Fruit fly (Drosophila melanogaster) whole organism, embryonic: ENCODE measurements around the gene Sec23.

Experiments used
- Abd-B ChIP-seq: fragments of 200-800 bp; sonication (Bioruptor generic); optimal IDR thresholded peaks from 2 replicates; lab custom pipeline; 2018; ENCODE audit warnings: missing biosample characterization, mild to moderate bottlenecking, missing genetic modification characterization, moderate library complexity
- Awh ChIP-seq: fragments of 200-800 bp; sonication (Bioruptor generic); IDR thresholded peaks from 2 replicates; pipeline ENCODE4, ENCODE4 v1.3.6; 2022; ENCODE audit warnings: missing biosample characterization, missing genetic modification characterization
- B-H2 ChIP-seq: fragments of 200-800 bp; sonication (Bioruptor generic); optimal IDR thresholded peaks from 2 replicates; lab custom pipeline; 2018; ENCODE audit warnings: missing biosample characterization, mild to moderate bottlenecking, missing genetic modification characterization
- CG10147 ChIP-seq: fragments of 200-800 bp; sonication (Bioruptor generic); optimal IDR thresholded peaks from 2 replicates; lab custom pipeline; 2019; ENCODE audit warnings: missing biosample characterization, mild to moderate bottlenecking, missing genetic modification characterization, moderate library complexity
- CG10979 ChIP-seq: fragments of 200-800 bp; sonication (Bioruptor generic); optimal IDR thresholded peaks from 2 replicates; lab custom pipeline; 2018; ENCODE audit warnings: missing biosample characterization, mild to moderate bottlenecking, missing genetic modification characterization, moderate library complexity
- CG11247 ChIP-seq: fragments of 200-800 bp; sonication (Bioruptor generic); IDR thresholded peaks from 2 replicates; pipeline ENCODE4 v1.3.6; 2022; ENCODE audit warnings: missing biosample characterization, missing genetic modification characterization
- CG11696 ChIP-seq: fragments of 200-800 bp; sonication (Bioruptor generic); IDR thresholded peaks from 2 replicates; pipeline ENCODE4 v1.3.6; 2022; ENCODE audit warnings: missing biosample characterization, missing genetic modification characterization
- CG12744 ChIP-seq: fragments of 200-800 bp; sonication (Bioruptor generic); optimal IDR thresholded peaks from 2 replicates; lab custom pipeline; 2016; ENCODE audit warnings: missing biosample characterization, missing genetic modification characterization
- CG13296 ChIP-seq: fragments of 200-800 bp; sonication (Bioruptor generic); optimal IDR thresholded peaks from 3 replicates; lab custom pipeline; 2018; ENCODE audit warnings: missing biosample characterization, mild to moderate bottlenecking, missing genetic modification characterization
- CG2120 ChIP-seq: fragments of 200-800 bp; sonication (Bioruptor generic); optimal IDR thresholded peaks from 3 replicates; lab custom pipeline; 2016; ENCODE audit warnings: missing biosample characterization, missing genetic modification characterization
- CG33213 ChIP-seq: fragments of 200-800 bp; sonication (Bioruptor generic); optimal IDR thresholded peaks from 3 replicates; lab custom pipeline; 2016; ENCODE audit warnings: missing biosample characterization, missing genetic modification characterization
- CG4617 ChIP-seq: fragments of 200-800 bp; sonication (Bioruptor generic); optimal IDR thresholded peaks from 3 replicates; lab custom pipeline; 2016; ENCODE audit warnings: missing biosample characterization, missing genetic modification characterization, borderline replicate concordance
- CG7271 ChIP-seq: fragments of 200-800 bp; sonication (Bioruptor generic); optimal IDR thresholded peaks from 2 replicates; lab custom pipeline; 2018; ENCODE audit warnings: missing biosample characterization, mild to moderate bottlenecking, missing genetic modification characterization, moderate library complexity
- CG7786 ChIP-seq: fragments of 200-800 bp; sonication (Bioruptor generic); optimal IDR thresholded peaks from 2 replicates; lab custom pipeline; 2016; ENCODE audit warnings: missing biosample characterization, missing genetic modification characterization
- CG7928 ChIP-seq: fragments of 200-800 bp; sonication (Bioruptor generic); optimal IDR thresholded peaks from 2 replicates; lab custom pipeline; 2017; ENCODE audit warnings: missing biosample characterization, mild to moderate bottlenecking, missing genetic modification characterization
- CG8089 ChIP-seq: fragments of 200-800 bp; sonication (Bioruptor generic); optimal IDR thresholded peaks from 3 replicates; lab custom pipeline; 2016; ENCODE audit warnings: missing biosample characterization, missing genetic modification characterization
- CG8359 ChIP-seq: fragments of 200-800 bp; sonication (Bioruptor generic); optimal IDR thresholded peaks from 2 replicates; lab custom pipeline; 2017; ENCODE audit warnings: missing biosample characterization, mild to moderate bottlenecking, missing genetic modification characterization, borderline replicate concordance
- CG9215 ChIP-seq: fragments of 200-800 bp; sonication (Bioruptor generic); IDR thresholded peaks from 2 replicates; pipeline ENCODE4 v1.3.6; 2022; ENCODE audit warnings: missing biosample characterization, missing genetic modification characterization
- Chrac-16 ChIP-seq: fragments of 200-800 bp; sonication (Bioruptor generic); optimal IDR thresholded peaks from 3 replicates; lab custom pipeline; 2016; ENCODE audit warnings: missing biosample characterization, missing genetic modification characterization
- CkIIα-i1 ChIP-seq: fragments of 200-800 bp; sonication (Bioruptor generic); IDR thresholded peaks from 2 replicates; pipeline ENCODE4 v1.3.6; 2022; ENCODE audit warnings: missing biosample characterization, missing genetic modification characterization
- D19B ChIP-seq: fragments of 200-800 bp; sonication (Bioruptor generic); optimal IDR thresholded peaks from 2 replicates; lab custom pipeline; 2017; ENCODE audit warnings: missing biosample characterization, mild to moderate bottlenecking, missing genetic modification characterization
- Ets97D ChIP-seq: fragments of 200-800 bp; sonication (Bioruptor generic); optimal IDR thresholded peaks from 3 replicates; lab custom pipeline; 2016; ENCODE audit warnings: missing biosample characterization, missing genetic modification characterization
- HLHmδ ChIP-seq: fragments of 200-800 bp; sonication (Bioruptor generic); optimal IDR thresholded peaks from 2 replicates; lab custom pipeline; 2018; ENCODE audit warnings: missing biosample characterization, mild to moderate bottlenecking, missing genetic modification characterization, moderate library complexity
- Max ChIP-seq: fragments of 200-800 bp; sonication (Bioruptor generic); optimal IDR thresholded peaks from 2 replicates; lab custom pipeline; 2016; ENCODE audit warnings: missing biosample characterization, mild to moderate bottlenecking, missing genetic modification characterization
- Nf-YA ChIP-seq: fragments of 200-800 bp; sonication (Bioruptor generic); IDR thresholded peaks from 2 replicates; pipeline ENCODE4 v1.3.6; 2022; ENCODE audit warnings: missing biosample characterization, missing genetic modification characterization
- Poxn ChIP-seq: fragments of 200-800 bp; sonication (Bioruptor generic); IDR thresholded peaks from 2 replicates; pipeline ENCODE4 v1.3.6; 2022; ENCODE audit warnings: missing biosample characterization, missing genetic modification characterization
- TFAM ChIP-seq: fragments of 200-800 bp; sonication (Bioruptor generic); optimal IDR thresholded peaks from 2 replicates; lab custom pipeline; 2017; ENCODE audit warnings: missing biosample characterization, missing genetic modification characterization, inconsistent platforms
- Taf1 ChIP-seq: fragments of 200-800 bp; sonication (Bioruptor generic); IDR thresholded peaks from 2 replicates; pipeline ENCODE4 v1.3.6; 2022; ENCODE audit warnings: missing biosample characterization, missing genetic modification characterization
- aop ChIP-seq: fragments of 200-800 bp; sonication (Bioruptor generic); IDR thresholded peaks from 2 replicates; pipeline ENCODE4 v1.3.6; 2022; ENCODE audit warnings: missing biosample characterization, missing genetic modification characterization
- bsh ChIP-seq, 2 experiments: fragments of 200-800 bp; sonication (Bioruptor generic); optimal IDR thresholded peaks; 2 replicates each; lab custom pipeline; 2017 to 2018; ENCODE audit warnings: mild to moderate bottlenecking in 2 of 2, missing biosample characterization in 2 of 2, missing genetic modification characterization in 2 of 2, moderate library complexity in 1 of 2
- dan ChIP-seq: fragments of 200-800 bp; sonication (Bioruptor generic); IDR thresholded peaks from 2 replicates; pipeline ENCODE4 v1.3.6; 2022; ENCODE audit warnings: missing biosample characterization, missing genetic modification characterization
- dm ChIP-seq: fragments of 200-800 bp; sonication (Bioruptor generic); optimal IDR thresholded peaks from 3 replicates; lab custom pipeline; 2016; ENCODE audit warnings: missing biosample characterization, missing genetic modification characterization
- dpn ChIP-seq, 2 experiments: fragments of 200-800 bp; sonication (Bioruptor generic); optimal IDR thresholded peaks; 3 replicates each; lab custom pipeline; 2016; ENCODE audit warnings: missing biosample characterization in 2 of 2, missing genetic modification characterization in 2 of 2
- ems ChIP-seq: fragments of 200-800 bp; sonication (Bioruptor generic); optimal IDR thresholded peaks from 3 replicates; lab custom pipeline; 2016; ENCODE audit warnings: missing biosample characterization, missing genetic modification characterization
- gsb-n ChIP-seq: fragments of 200-800 bp; sonication (Bioruptor generic); optimal IDR thresholded peaks from 3 replicates; lab custom pipeline; 2018; ENCODE audit warnings: missing biosample characterization, mild to moderate bottlenecking, missing genetic modification characterization
- gt ChIP-seq: fragments of 200-800 bp; sonication (Bioruptor generic); IDR thresholded peaks from 2 replicates; pipeline ENCODE4 v1.3.6; 2022; ENCODE audit warnings: missing biosample characterization, missing genetic modification characterization
- ham ChIP-seq: fragments of 200-800 bp; sonication (Bioruptor generic); IDR thresholded peaks from 2 replicates; pipeline ENCODE4 v1.3.6; 2022; ENCODE audit warnings: missing biosample characterization, missing genetic modification characterization
- hth ChIP-seq: fragments of >200 bp; optimal IDR thresholded peaks from 2 replicates; lab custom pipeline; 2017; ENCODE audit warnings: inconsistent platforms
- lilli ChIP-seq: fragments of 200-800 bp; sonication (Bioruptor generic); optimal IDR thresholded peaks from 3 replicates; lab custom pipeline; 2016; ENCODE audit warnings: missing biosample characterization, missing genetic modification characterization
- mld ChIP-seq: fragments of 200-800 bp; sonication (Bioruptor generic); IDR thresholded peaks from 3 replicates; pipeline ENCODE4 v1.3.6; 2022; ENCODE audit warnings: missing biosample characterization, missing genetic modification characterization; ENCODE audit not compliant: partially characterized antibody
- nau ChIP-seq: fragments of 200-800 bp; sonication (Bioruptor generic); optimal IDR thresholded peaks from 3 replicates; lab custom pipeline; 2017; ENCODE audit warnings: missing biosample characterization, mild to moderate bottlenecking, missing genetic modification characterization, missing genetic modification reagents
- oc ChIP-seq: fragments of 200-800 bp; sonication (Bioruptor generic); optimal IDR thresholded peaks from 2 replicates; lab custom pipeline; 2018; ENCODE audit warnings: missing biosample characterization, mild to moderate bottlenecking, missing genetic modification characterization, moderate library complexity
- odd ChIP-seq: fragments of 200-800 bp; sonication (Bioruptor generic); optimal IDR thresholded peaks from 2 replicates; lab custom pipeline; 2017; ENCODE audit warnings: missing biosample characterization, mild to moderate bottlenecking, missing genetic modification characterization
- onecut ChIP-seq: fragments of 200-800 bp; sonication (Bioruptor generic); IDR thresholded peaks from 2 replicates; pipeline ENCODE4 v1.3.6; 2022; ENCODE audit warnings: missing biosample characterization, missing genetic modification characterization
- pan ChIP-seq, 4 experiments: fragments of >200 bp in 3 of 4; fragments of 200-800 bp in 1 of 4; sonication (Bioruptor generic) in 1 of 4; optimal IDR thresholded peaks in 3 of 4; IDR thresholded peaks in 1 of 4; 2 replicates each; pipeline versions ENCODE4 v1.3.6 to Lab custom; 2017 to 2022; ENCODE audit warnings: missing biosample characterization in 2 of 4, missing genetic modification characterization in 2 of 4, mixed read lengths in 1 of 4
- pum ChIP-seq: fragments of 200-800 bp; sonication (Bioruptor generic); optimal IDR thresholded peaks from 2 replicates; lab custom pipeline; 2016; ENCODE audit warnings: missing biosample characterization, missing genetic modification characterization
- ro ChIP-seq: fragments of 200-800 bp; sonication (Bioruptor generic); IDR thresholded peaks from 2 replicates; pipeline ENCODE4 v1.3.6; 2022; ENCODE audit warnings: missing biosample characterization, missing genetic modification characterization
- schlank ChIP-seq: fragments of 200-800 bp; sonication (Bioruptor generic); optimal IDR thresholded peaks from 2 replicates; lab custom pipeline; 2018; ENCODE audit warnings: missing biosample characterization, mild to moderate bottlenecking, missing genetic modification characterization
- scrt ChIP-seq: fragments of 200-800 bp; sonication (Bioruptor generic); optimal IDR thresholded peaks from 2 replicates; lab custom pipeline; 2018; ENCODE audit warnings: missing biosample characterization, mild to moderate bottlenecking, missing genetic modification characterization, moderate library complexity
- shn ChIP-seq: fragments of 200-800 bp; sonication (Bioruptor generic); optimal IDR thresholded peaks from 3 replicates; lab custom pipeline; 2016; ENCODE audit warnings: missing biosample characterization, missing genetic modification characterization

Gene Sec23

dm6 chr3R:5672658-5673217 is 23.9 kb downstream of the Sec23 start (continued):
- TF ChIP-seq pan (optimal IDR thresholded peaks at IDR 0.05; lab: Kevin White, UChicago): no peak
- TF ChIP-seq pan (GFP tag; optimal IDR thresholded peaks at IDR 0.05 in 1 of 2, IDR thresholded peaks at IDR 0.05 in 1 of 2): peak in 1 of 2 experiments; percentile 47
- TF ChIP-seq aop (GFP tag; lab: Robert Waterston, UW): no peak
- TF ChIP-seq CG7271 (tag; lab: Kevin White, UChicago): peak; percentile 73
- TF ChIP-seq dpn (GFP tag; optimal IDR thresholded peaks at IDR 0.05; lab: Kevin White, UChicago): peak; percentile 40 to 41
- no peak for TF ChIP-seq CG12744
- peak; percentile 81 for TF ChIP-seq onecut (GFP tag; lab: Robert Waterston, UW)
- TF ChIP-seq CG10979: peak; percentile 42
- peak; percentile 25 for TF ChIP-seq TFAM (GFP tag; lab: Kevin White, UChicago)
- TF ChIP-seq lilli (GFP tag; lab: Kevin White, UChicago): peak; percentile 42
- TF ChIP-seq Abd-B (GFP tag; lab: Kevin White, UChicago): no peak
- TF ChIP-seq CkIIα-i1 (GFP tag; lab: Robert Waterston, UW): no peak
- TF ChIP-seq B-H2 (GFP tag; lab: Kevin White, UChicago): peak; percentile 80
- no peak for TF ChIP-seq mld (GFP tag; lab: Robert Waterston, UW)
- peak; percentile 81 for TF ChIP-seq oc
- no peak for TF ChIP-seq dan
- TF ChIP-seq dm (GFP tag; lab: Kevin White, UChicago): peak; percentile 81
- TF ChIP-seq CG8089 (GFP tag; lab: Kevin White, UChicago): peak; percentile 59
- peak; percentile 26 for TF ChIP-seq Ets97D (GFP tag; lab: Kevin White, UChicago)
- no peak for TF ChIP-seq nau
- no peak for TF ChIP-seq CG11247 (GFP tag; lab: Robert Waterston, UW)
- peak; percentile 40 for TF ChIP-seq D19B (GFP tag; lab: Kevin White, UChicago)
- TF ChIP-seq schlank (tag; lab: Kevin White, UChicago): peak; percentile 86
- TF ChIP-seq CG9215 (GFP tag; lab: Robert Waterston, UW): no peak
- peak; percentile 36; the same call in 1 of the 2 replicates for TF ChIP-seq Nf-YA (GFP tag; lab: Robert Waterston, UW)
- TF ChIP-seq CG8359 (GFP tag; lab: Kevin White, UChicago): peak; percentile 72
- TF ChIP-seq CG7786 (GFP tag; lab: Kevin White, UChicago): peak; percentile 48
- TF ChIP-seq HLHmδ: peak; percentile 98
- no peak for TF ChIP-seq CG10147
- TF ChIP-seq scrt (GFP tag; lab: Kevin White, UChicago): no peak
- TF ChIP-seq gt: no peak
- peak; percentile 56 for TF ChIP-seq ems (GFP tag; lab: Kevin White, UChicago)
- 0 out of 2 replicates have a peak, but pooled peaks have one; percentile 16 for TF ChIP-seq Taf1 (GFP tag; lab: Robert Waterston, UW)
- TF ChIP-seq CG2120 (GFP tag; lab: Kevin White, UChicago): peak; percentile 54
- TF ChIP-seq odd (GFP tag; lab: Kevin White, UChicago): peak; percentile 91
- peak; percentile 78 for TF ChIP-seq Max (GFP tag; lab: Kevin White, UChicago)
- TF ChIP-seq hth (lab: Kevin White, UChicago): no peak
- TF ChIP-seq CG7928: peak; percentile 25
- no peak for TF ChIP-seq ro (GFP tag; lab: Robert Waterston, UW)
- peak; percentile 93 for TF ChIP-seq CG13296 (GFP tag; lab: Kevin White, UChicago)
- peak; percentile 85; the same call in 1 of the 2 replicates for TF ChIP-seq Awh (GFP tag; lab: Robert Waterston, UW)
- peak; percentile 68 for TF ChIP-seq CG33213 (GFP tag; lab: Kevin White, UChicago)
- no peak for TF ChIP-seq Chrac-16
- peak; percentile 6 for TF ChIP-seq shn
- TF ChIP-seq pum (GFP tag; lab: Kevin White, UChicago): peak; percentile 40
- peak; percentile 25 for TF ChIP-seq CG4617 (GFP tag; lab: Kevin White, UChicago)
- no peak for TF ChIP-seq Poxn
- peak; percentile 55 to 82 for TF ChIP-seq bsh (GFP tag; optimal IDR thresholded peaks at IDR 0.05; lab: Kevin White, UChicago)
- no peak; the same call in 1 of the 2 replicates for TF ChIP-seq CG11696
- no peak for TF ChIP-seq ham (GFP tag; lab: Robert Waterston, UW)
- peak; percentile 84 for TF ChIP-seq gsb-n (tag; lab: Kevin White, UChicago)
